Worm (Caenorhabditis elegans): ENCODE results near the gene T04C12.11.
A peak's percentile ranks its signal among the peaks of the same experiment; 100 is the strongest.

The T04C12.11 gene

ce11 chrV:11014758-11015157 lies 45.3 kb downstream of the T04C12.11 start:
- no peak for TF ChIP-seq madf-5 (GFP tag; IDR thresholded peaks at IDR 0.05)
- no peak for TF ChIP-seq jun-1 (tag; optimal IDR thresholded peaks at IDR 0.05)
- TF ChIP-seq ceh-62 (tag; optimal IDR thresholded peaks at IDR 0.05), result no peak
- no peak for TF ChIP-seq F26F4.8 (GFP tag; conservative IDR thresholded peaks at IDR 0.05)
- no peak for TF ChIP-seq dve-1 (tag; optimal IDR thresholded peaks at IDR 0.05; ENCODE audit: insufficient read depth)
- no peak for TF ChIP-seq Y5F2A.4 (GFP tag; optimal IDR thresholded peaks at IDR 0.05)
- no peak for TF ChIP-seq D1046.2 (GFP tag; IDR thresholded peaks at IDR 0.05)
- TF ChIP-seq nhr-77 (tag; optimal IDR thresholded peaks at IDR 0.05), result no peak
- no peak for TF ChIP-seq attf-4 (tag; optimal IDR thresholded peaks at IDR 0.05)
- no peak for TF ChIP-seq rbr-2 (tag; optimal IDR thresholded peaks at IDR 0.05)
- TF ChIP-seq mdt-29 (GFP tag; IDR thresholded peaks at IDR 0.05), result no peak
- no peak for TF ChIP-seq Y75B8A.6 (GFP tag; IDR thresholded peaks at IDR 0.05)
- TF ChIP-seq nhr-41 (GFP tag; IDR thresholded peaks at IDR 0.05), result no peak
- no peak for TF ChIP-seq Y48G9A.11 (GFP tag; IDR thresholded peaks at IDR 0.05)

ce11 chrV:11013179-11013578 lies 46.9 kb downstream of the T04C12.11 start:
- TF ChIP-seq lim-7 (GFP tag; IDR thresholded peaks at IDR 0.05) (no peak), nhr-77 (tag; optimal IDR thresholded peaks at IDR 0.05) (no peak), nhr-76 (tag; optimal IDR thresholded peaks at IDR 0.05) (no peak), nhr-41 (GFP tag; IDR thresholded peaks at IDR 0.05) (no peak), unc-62 (GFP tag; optimal IDR thresholded peaks at IDR 0.05 in 1 of 2) (peak in 1 of 2 experiments; percentile 93), unc-62 (tag; optimal IDR thresholded peaks at IDR 0.05) (no peak)

DNA sequence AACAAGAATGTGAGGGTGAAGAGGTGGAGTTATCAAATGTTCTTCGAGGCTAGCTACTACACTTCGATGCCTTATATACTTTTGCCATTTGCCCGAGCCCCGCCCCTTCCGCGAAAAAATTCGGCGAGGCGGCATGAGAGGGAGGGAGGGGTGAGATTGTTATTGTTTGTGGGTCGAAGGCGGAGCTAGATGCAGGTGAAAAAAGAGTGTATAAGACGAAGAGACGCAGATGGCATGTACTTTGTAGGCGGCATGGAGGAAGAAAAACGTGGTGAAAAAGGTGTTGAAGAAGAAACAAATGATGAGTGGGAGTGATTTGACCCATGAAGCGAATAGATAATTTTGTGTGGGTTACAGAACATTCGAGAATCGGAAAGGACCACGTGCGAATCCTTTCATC lies 47.7 kb downstream of the T04C12.11 start, which contains the start of gene C13G3.1:
Gene C13G3.1 (minus strand): TSS at position 47 of the 400 bp plus-strand sequence.
- TF ChIP-seq gei-8 (GFP tag; optimal IDR thresholded peaks at IDR 0.05), result no peak
- no peak for TF ChIP-seq hmg-1.1 (GFP tag; IDR thresholded peaks at IDR 0.05)
- TF ChIP-seq mxl-3 (GFP tag; optimal IDR thresholded peaks at IDR 0.05), result peak; percentile 7
- TF ChIP-seq nhr-11 (tag; optimal IDR thresholded peaks at IDR 0.05), result no peak
- TF ChIP-seq hlh-30 (tag; optimal IDR thresholded peaks at IDR 0.05; ENCODE audit: insufficient read depth), result peak; percentile 11
- TF ChIP-seq madf-9 (GFP tag; conservative IDR thresholded peaks at IDR 0.05), result no peak
- peak; percentile 1 for TF ChIP-seq nhr-28 (tag; optimal IDR thresholded peaks at IDR 0.05)
- no peak for TF ChIP-seq ceh-62 (tag; optimal IDR thresholded peaks at IDR 0.05)
- no peak for TF ChIP-seq ceh-20 (GFP tag; IDR thresholded peaks at IDR 0.05)
- peak; percentile 59 for TF ChIP-seq aha-1 (tag)
- TF ChIP-seq mxl-2 (GFP tag; conservative IDR thresholded peaks at IDR 0.05), result no peak

- TF ChIP-seq nhr-28 (tag; optimal IDR thresholded peaks at IDR 0.05), result peak; percentile 6
- TF ChIP-seq lin-15B (tag; optimal IDR thresholded peaks at IDR 0.05), result no peak
Measured at ce11 chrV:11011807-11012206, 48.3 kb downstream of the T04C12.11 start.

DNA sequence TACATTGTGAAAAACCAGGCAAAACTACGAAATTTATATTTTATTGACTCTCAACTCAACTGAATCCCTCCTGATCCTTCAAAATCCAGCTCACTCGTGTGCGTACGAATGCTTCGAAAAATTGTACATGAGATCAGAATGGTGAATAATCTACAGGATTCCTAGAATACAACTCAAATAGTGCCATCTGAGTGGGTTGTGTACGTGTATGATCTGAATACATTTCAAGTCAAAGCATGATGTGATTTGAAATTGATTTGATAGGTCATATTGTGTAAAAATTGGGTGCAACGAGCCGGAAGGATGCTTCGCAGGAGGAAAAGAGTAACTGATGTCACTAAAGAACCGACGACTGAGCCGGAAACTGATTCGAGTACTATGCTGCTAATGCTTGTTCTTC lies 49.3 kb downstream of the T04C12.11 start:
- no peak for TF ChIP-seq vab-7 (GFP tag; IDR thresholded peaks at IDR 0.05)
- TF ChIP-seq ztf-7 (tag; optimal IDR thresholded peaks at IDR 0.05), result no peak
- no peak for TF ChIP-seq Y105C5A.15 (GFP tag; IDR thresholded peaks at IDR 0.05)
- no peak for TF ChIP-seq nhr-76 (tag; optimal IDR thresholded peaks at IDR 0.05)

All from whole organism, L4 larva.